Fruit fly (Drosophila melanogaster) whole organism, wandering third instar larva: ENCODE measurements around the gene Fas3.

Experiments used
- Abd-B ChIP-seq: fragments of >200 bp; optimal IDR thresholded peaks from 2 replicates; lab custom pipeline; 2017; ENCODE audit warnings: missing biosample characterization, missing genetic modification characterization
- CG32264 ChIP-seq: fragments of 200-800 bp; sonication (Bioruptor generic); optimal IDR thresholded peaks from 2 replicates; lab custom pipeline; 2016; ENCODE audit warnings: missing biosample characterization, missing genetic modification characterization
- CG9705 ChIP-seq: fragments of 200-800 bp; sonication (Bioruptor generic); optimal IDR thresholded peaks from 2 replicates; lab custom pipeline; 2018; ENCODE audit warnings: missing biosample characterization, mild to moderate bottlenecking, missing genetic modification characterization
- CrebA ChIP-seq: fragments of 200-800 bp; sonication (Bioruptor generic); optimal IDR thresholded peaks from 2 replicates; lab custom pipeline; 2016; ENCODE audit warnings: missing biosample characterization, mild to moderate bottlenecking, missing genetic modification characterization, borderline replicate concordance
- Dfd ChIP-seq: fragments of >200 bp; optimal IDR thresholded peaks from 2 replicates; lab custom pipeline; 2017; ENCODE audit warnings: missing biosample characterization, missing genetic modification characterization
- Dif ChIP-seq: fragments of 200-275, 200-300 bp; sonication (Bioruptor generic); optimal IDR thresholded peaks from 2 replicates; lab custom pipeline; 2018; ENCODE audit warnings: missing biosample characterization, missing genetic modification characterization; ENCODE audit not compliant: partially characterized antibody
- GATAd ChIP-seq: sonication (Bioruptor generic); optimal IDR thresholded peaks from 2 replicates; lab custom pipeline; 2016; ENCODE audit warnings: missing biosample characterization, missing genetic modification characterization
- HLH106 ChIP-seq: fragments of 200-800 bp; optimal IDR thresholded peaks from 3 replicates; lab custom pipeline; 2019; ENCODE audit warnings: missing biosample characterization, mild to moderate bottlenecking, missing genetic modification characterization, moderate library complexity
- Hnf4 ChIP-seq: fragments of 200-800 bp; sonication (Bioruptor generic); optimal IDR thresholded peaks from 2 replicates; lab custom pipeline; 2016; ENCODE audit warnings: missing biosample characterization, mild to moderate bottlenecking, missing genetic modification characterization
- Hr78 ChIP-seq: fragments of >200 bp; optimal IDR thresholded peaks from 2 replicates; lab custom pipeline; 2017; ENCODE audit warnings: missing biosample characterization, missing genetic modification characterization
- Hr83 ChIP-seq: fragments of 200-300 bp; sonication (Bioruptor generic); optimal IDR thresholded peaks from 2 replicates; lab custom pipeline; 2016; ENCODE audit warnings: missing biosample characterization, mild to moderate bottlenecking, missing genetic modification characterization, moderate library complexity; ENCODE audit not compliant: poor library complexity, severe bottlenecking
- Jra ChIP-seq: sonication (Bioruptor generic); optimal IDR thresholded peaks from 2 replicates; lab custom pipeline; 2016; ENCODE audit warnings: missing biosample characterization, missing genetic modification characterization
- Mio ChIP-seq: sonication (Bioruptor generic); optimal IDR thresholded peaks from 2 replicates; lab custom pipeline; 2016; ENCODE audit warnings: missing biosample characterization, missing genetic modification characterization
- Myc ChIP-seq: fragments of >200 bp; optimal IDR thresholded peaks from 2 replicates; lab custom pipeline; 2017
- N ChIP-seq: fragments of >200 bp; optimal IDR thresholded peaks from 2 replicates; lab custom pipeline; 2018; ENCODE audit warnings: missing biosample characterization, missing external identifiers, missing genetic modification characterization
- OdsH ChIP-seq: fragments of 200-800 bp; sonication (Bioruptor generic); optimal IDR thresholded peaks from 2 replicates; lab custom pipeline; 2016; ENCODE audit warnings: missing biosample characterization, mild to moderate bottlenecking, missing genetic modification characterization
- Rel ChIP-seq, 2 experiments: fragments of 200-800 bp; sonication (Bioruptor generic) in 1 of 2; optimal IDR thresholded peaks; 2 replicates in 1 of 2; 3 replicates in 1 of 2; lab custom pipeline; 2016 to 2019; ENCODE audit warnings: mild to moderate bottlenecking in 2 of 2, missing biosample characterization in 2 of 2, missing genetic modification characterization in 2 of 2, moderate library complexity in 1 of 2
- Sp1 ChIP-seq: fragments of 200-800 bp; sonication (Bioruptor generic); optimal IDR thresholded peaks from 3 replicates; lab custom pipeline; 2019; ENCODE audit warnings: missing biosample characterization, mild to moderate bottlenecking, missing genetic modification characterization, moderate library complexity
- Vsx2 ChIP-seq: fragments of 200-300, 225-300 bp; sonication (Bioruptor generic); optimal IDR thresholded peaks from 2 replicates; lab custom pipeline; 2018; ENCODE audit warnings: missing biosample characterization, missing genetic modification characterization; ENCODE audit not compliant: partially characterized antibody
- br ChIP-seq: fragments of 200-800 bp; sonication (Bioruptor generic); optimal IDR thresholded peaks from 2 replicates; lab custom pipeline; 2016; ENCODE audit warnings: missing biosample characterization, missing genetic modification characterization
- brk ChIP-seq: fragments of 200-800 bp; sonication (Bioruptor generic); optimal IDR thresholded peaks from 2 replicates; lab custom pipeline; 2016; ENCODE audit warnings: missing biosample characterization, mild to moderate bottlenecking, missing genetic modification characterization
- dl ChIP-seq, 2 experiments: fragments of 175-275, 200-275 bp in 1 of 2; fragments of 200-275 bp in 1 of 2; sonication (Bioruptor generic); optimal IDR thresholded peaks; lab custom pipeline; 2018; ENCODE audit warnings: mild to moderate bottlenecking in 2 of 2, missing biosample characterization in 2 of 2, missing genetic modification characterization in 2 of 2, moderate library complexity in 2 of 2; ENCODE audit not compliant: partially characterized antibody in 2 of 2, insufficient read depth in 1 of 2
- dmrt93B ChIP-seq: fragments of 200-800 bp; sonication (Bioruptor generic); optimal IDR thresholded peaks from 2 replicates; lab custom pipeline; 2018; ENCODE audit warnings: missing biosample characterization, mild to moderate bottlenecking, missing genetic modification characterization
- dsf ChIP-seq: sonication (Bioruptor generic); optimal IDR thresholded peaks from 2 replicates; lab custom pipeline; 2016; ENCODE audit warnings: missing biosample characterization, missing genetic modification characterization, borderline replicate concordance
- ey ChIP-seq: fragments of 200-800 bp; sonication (Bioruptor generic); optimal IDR thresholded peaks from 2 replicates; lab custom pipeline; 2016; ENCODE audit warnings: missing biosample characterization, missing genetic modification characterization
- foxo ChIP-seq, 2 experiments: fragments of 200-800 bp; sonication (Bioruptor generic); optimal IDR thresholded peaks; 2 replicates in 1 of 2; 3 replicates in 1 of 2; lab custom pipeline; 2016 to 2017; ENCODE audit warnings: missing biosample characterization in 2 of 2, missing genetic modification characterization in 2 of 2
- fru ChIP-seq: fragments of 200-800 bp; sonication (Bioruptor generic); optimal IDR thresholded peaks from 3 replicates; lab custom pipeline; 2016; ENCODE audit warnings: missing biosample characterization, mild to moderate bottlenecking, missing genetic modification characterization
- h ChIP-seq: fragments of 200-800 bp; sonication (Bioruptor generic); optimal IDR thresholded peaks from 3 replicates; lab custom pipeline; 2016; ENCODE audit warnings: missing biosample characterization, mild to moderate bottlenecking, missing genetic modification characterization
- jim ChIP-seq: fragments of 175-275, 200-325 bp; sonication (Bioruptor generic); optimal IDR thresholded peaks from 2 replicates; lab custom pipeline; 2016; ENCODE audit warnings: missing biosample characterization, mild to moderate bottlenecking, missing genetic modification characterization
- lola ChIP-seq: fragments of >200 bp; optimal IDR thresholded peaks from 2 replicates; lab custom pipeline; 2017; ENCODE audit warnings: missing biosample characterization, missing genetic modification characterization
- pan ChIP-seq: fragments of >200 bp; optimal IDR thresholded peaks from 2 replicates; lab custom pipeline; 2017
- psq ChIP-seq: fragments of 200-800 bp; sonication (Bioruptor generic); optimal IDR thresholded peaks from 3 replicates; lab custom pipeline; 2017; ENCODE audit warnings: missing biosample characterization, mild to moderate bottlenecking, missing genetic modification characterization, moderate library complexity
- rgr ChIP-seq: fragments of 200-800 bp; sonication (Bioruptor generic); optimal IDR thresholded peaks from 3 replicates; lab custom pipeline; 2016; ENCODE audit warnings: missing biosample characterization, mild to moderate bottlenecking, missing genetic modification characterization
- sage ChIP-seq: fragments of 200-800 bp; sonication (Bioruptor generic); optimal IDR thresholded peaks from 2 replicates; lab custom pipeline; 2016; ENCODE audit warnings: missing biosample characterization, mild to moderate bottlenecking, missing genetic modification characterization
- sv ChIP-seq: fragments of 200-800 bp; sonication (Bioruptor generic); optimal IDR thresholded peaks from 3 replicates; lab custom pipeline; 2016; ENCODE audit warnings: missing biosample characterization, missing genetic modification characterization
- tai ChIP-seq: sonication (Bioruptor generic); optimal IDR thresholded peaks from 2 replicates; lab custom pipeline; 2016; ENCODE audit warnings: missing biosample characterization, missing genetic modification characterization
- usp ChIP-seq: fragments of >200 bp; optimal IDR thresholded peaks from 2 replicates; lab custom pipeline; 2017; ENCODE audit warnings: missing biosample characterization, missing genetic modification characterization
- woc ChIP-seq: sonication (Bioruptor generic); optimal IDR thresholded peaks from 2 replicates; lab custom pipeline; 2016; ENCODE audit warnings: missing biosample characterization, mild to moderate bottlenecking, missing genetic modification characterization

Fas3 gene

dm6 chr2L:18325120-18325581 lies 5.2 kb downstream of the Fas3 start:
- peak; percentile 39 for TF ChIP-seq psq
- TF ChIP-seq CrebA (GFP tag; lab: Kevin White, UChicago) = no peak
- TF ChIP-seq Jra = no peak
- TF ChIP-seq Dfd (GFP tag; lab: Kevin White, UChicago) = no peak
- no peak for TF ChIP-seq usp
- TF ChIP-seq dmrt93B = peak; percentile 25
- no peak for TF ChIP-seq CG32264
- TF ChIP-seq OdsH (GFP tag; lab: Kevin White, UChicago) = peak; percentile 56
- peak; percentile 53 for TF ChIP-seq h (GFP tag; lab: Kevin White, UChicago)
- peak; percentile 35 for TF ChIP-seq Hnf4
- TF ChIP-seq foxo (GFP tag; optimal IDR thresholded peaks at IDR 0.05; lab: Kevin White, UChicago) = peak in 1 of 2 experiments; percentile 67
- TF ChIP-seq dsf = no peak
- TF ChIP-seq rgr (GFP tag; lab: Kevin White, UChicago) = peak; percentile 64
- TF ChIP-seq brk (GFP tag; lab: Kevin White, UChicago) = no peak
- TF ChIP-seq jim (GFP tag; lab: Kevin White, UChicago) = no peak
- TF ChIP-seq Vsx2 (GFP tag; lab: Kevin White, UChicago) = no peak
- TF ChIP-seq HLH106 = peak; percentile 46
- peak; percentile 59 for TF ChIP-seq sv
- TF ChIP-seq ey = peak; percentile 66
- TF ChIP-seq tai (GFP tag; lab: Kevin White, UChicago) = no peak
- TF ChIP-seq dl (GFP tag; optimal IDR thresholded peaks at IDR 0.05; lab: Kevin White, UChicago; ENCODE audit: insufficient read depth in 1 of 2, partially characterized antibody in 2 of 2) = no peak
- peak; percentile 63 for TF ChIP-seq fru (GFP tag; lab: Kevin White, UChicago)
- TF ChIP-seq Abd-B (GFP tag; lab: Kevin White, UChicago) = no peak
- peak; percentile 15 for TF ChIP-seq Sp1 (GFP tag; lab: Kevin White, UChicago)
- TF ChIP-seq br (GFP tag; lab: Kevin White, UChicago) = peak; percentile 49

dm6 chr2L:18327007-18327406 lies 7.1 kb downstream of the Fas3 start:
- no peak for TF ChIP-seq HLH106
- TF ChIP-seq Mio (GFP tag; lab: Kevin White, UChicago) = no peak
- TF ChIP-seq, all 38 proteins: peak for 0

- TF ChIP-seq dmrt93B (peak; percentile 59), brk (GFP tag; lab: Kevin White, UChicago) (no peak), Hr78 (GFP tag; lab: Kevin White, UChicago) (no peak), CrebA (GFP tag; lab: Kevin White, UChicago) (peak; percentile 79), Abd-B (GFP tag; lab: Kevin White, UChicago) (no peak), Hr83 (GFP tag; lab: Kevin White, UChicago) (peak; percentile 74), Sp1 (GFP tag; lab: Kevin White, UChicago) (peak; percentile 79), jim (GFP tag; lab: Kevin White, UChicago) (peak; percentile 82), Mio (GFP tag; lab: Kevin White, UChicago) (no peak), N (no peak), Dif (GFP tag; lab: Kevin White, UChicago) (no peak), pan (lab: Kevin White, UChicago) (no peak), Rel (GFP tag; optimal IDR thresholded peaks at IDR 0.05; lab: Kevin White, UChicago) (peak; percentile 90), Rel (tag; optimal IDR thresholded peaks at IDR 0.05; lab: Kevin White, UChicago) (peak; percentile 68), CG32264 (peak; percentile 52), h (GFP tag; lab: Kevin White, UChicago) (peak; percentile 64), dl (GFP tag; optimal IDR thresholded peaks at IDR 0.05; lab: Kevin White, UChicago; ENCODE audit: insufficient read depth in 1 of 2, partially characterized antibody in 2 of 2) (no peak), Jra (no peak), foxo (GFP tag; optimal IDR thresholded peaks at IDR 0.05; lab: Kevin White, UChicago) (peak; percentile 5 to 59), lola (GFP tag; lab: Kevin White, UChicago) (no peak), Hnf4 (peak; percentile 43), HLH106 (peak; percentile 47), GATAd (GFP tag; lab: Kevin White, UChicago) (no peak), tai (GFP tag; lab: Kevin White, UChicago) (no peak), sv (no peak), br (GFP tag; lab: Kevin White, UChicago) (peak; percentile 43), usp (no peak), woc (GFP tag; lab: Kevin White, UChicago) (no peak), CG9705 (GFP tag; lab: Kevin White, UChicago) (peak; percentile 54), psq (peak; percentile 27), Myc (lab: Kevin White, UChicago) (no peak), fru (GFP tag; lab: Kevin White, UChicago) (peak; percentile 68), sage (peak; percentile 54), OdsH (GFP tag; lab: Kevin White, UChicago) (peak; percentile 58), Dfd (GFP tag; lab: Kevin White, UChicago) (no peak), dsf (no peak), rgr (GFP tag; lab: Kevin White, UChicago) (peak; percentile 68), Vsx2 (GFP tag; lab: Kevin White, UChicago) (no peak), ey (no peak)
Measured at dm6 chr2L:18327592-18328078, 7.7 kb downstream of the Fas3 start.
